Worm (Caenorhabditis elegans) whole organism, L3 larva: ENCODE results near the gene K03A11.6.
A peak's percentile ranks its signal among the peaks of the same experiment; 100 is the strongest.

ENCODE experiments used
- R02D3.7 ChIP-seq: fragments of 150-350 bp; optimal IDR thresholded peaks from 2 replicates; lab custom pipeline; 2014; ENCODE audit warnings: missing biosample characterization, missing genetic modification characterization
- aly-2 ChIP-seq: fragments of 150-350 bp; optimal IDR thresholded peaks from 2 replicates; lab custom pipeline; 2014; ENCODE audit warnings: missing biosample characterization, missing genetic modification characterization
- ama-1 ChIP-seq: fragments of 150-350 bp; optimal IDR thresholded peaks from 2 replicates; lab custom pipeline; 2018
- ceh-16 ChIP-seq: sonication (generic microtip); optimal IDR thresholded peaks from 2 replicates; lab custom pipeline; 2017; ENCODE audit warnings: missing biosample characterization, missing genetic modification characterization
- ceh-9 ChIP-seq: sonication (generic microtip); optimal IDR thresholded peaks from 2 replicates; lab custom pipeline; 2018; ENCODE audit warnings: missing biosample characterization, missing genetic modification characterization
- egl-5 ChIP-seq: fragments of 150-350 bp; optimal IDR thresholded peaks from 2 replicates; lab custom pipeline; 2017; ENCODE audit warnings: missing biosample characterization, missing genetic modification reagents, missing genetic modification characterization, inconsistent platforms
- elt-1 ChIP-seq: fragments of 150-350 bp; optimal IDR thresholded peaks from 2 replicates; lab custom pipeline; 2014; ENCODE audit warnings: missing biosample characterization, missing genetic modification characterization
- elt-3 ChIP-seq, 3 experiments: fragments of 150-350 bp in 1 of 3; sonication (generic microtip) in 2 of 3; optimal IDR thresholded peaks; 2 replicates in 2 of 3; 4 replicates in 1 of 3; lab custom pipeline; 2014 to 2017; ENCODE audit warnings: missing biosample characterization in 3 of 3, missing genetic modification characterization in 3 of 3
- fkh-10 ChIP-seq: sonication (generic microtip); optimal IDR thresholded peaks from 2 replicates; lab custom pipeline; 2017; ENCODE audit warnings: missing biosample characterization, missing genetic modification reagents, missing genetic modification characterization
- hmg-11 ChIP-seq: sonication (generic microtip); optimal IDR thresholded peaks from 2 replicates; lab custom pipeline; 2016; ENCODE audit warnings: missing genetic modification characterization, missing compliant biosample characterization
- lin-15B ChIP-seq: fragments of 150-350 bp; optimal IDR thresholded peaks from 2 replicates; lab custom pipeline; 2014; ENCODE audit warnings: missing biosample characterization, missing genetic modification characterization
- lsy-12 ChIP-seq: sonication (generic microtip); optimal IDR thresholded peaks from 2 replicates; lab custom pipeline; 2016; ENCODE audit warnings: mild to moderate bottlenecking, missing genetic modification characterization, missing compliant biosample characterization
- mdl-1 ChIP-seq: fragments of 150-350 bp; optimal IDR thresholded peaks from 2 replicates; lab custom pipeline; 2014; ENCODE audit warnings: missing biosample characterization, missing genetic modification characterization
- nfya-1 ChIP-seq: sonication (generic microtip); optimal IDR thresholded peaks from 2 replicates; lab custom pipeline; 2017; ENCODE audit warnings: missing genetic modification characterization, mild to moderate bottlenecking, missing compliant biosample characterization, antibody characterized with exemption, moderate library complexity; ENCODE audit not compliant: insufficient read depth
- nhr-11 ChIP-seq: fragments of 150-350 bp; optimal IDR thresholded peaks from 2 replicates; lab custom pipeline; 2014; ENCODE audit warnings: missing biosample characterization, missing genetic modification characterization
- nhr-23 ChIP-seq: fragments of 150-350 bp; optimal IDR thresholded peaks from 2 replicates; lab custom pipeline; 2014; ENCODE audit warnings: missing biosample characterization, missing genetic modification reagents, missing genetic modification characterization
- nhr-25 ChIP-seq: sonication (generic microtip); optimal IDR thresholded peaks from 2 replicates; lab custom pipeline; 2017; ENCODE audit warnings: missing biosample characterization, missing genetic modification characterization
- nhr-43 ChIP-seq: sonication (generic microtip); optimal IDR thresholded peaks from 2 replicates; lab custom pipeline; 2016; ENCODE audit warnings: mild to moderate bottlenecking, missing genetic modification characterization, missing compliant biosample characterization; ENCODE audit not compliant: poor library complexity, severe bottlenecking
- nhr-67 ChIP-seq: fragments of 150-350 bp; optimal IDR thresholded peaks from 2 replicates; lab custom pipeline; 2014; ENCODE audit warnings: missing biosample characterization, missing genetic modification characterization
- pha-4 ChIP-seq: fragments of 150-350 bp; optimal IDR thresholded peaks from 2 replicates; lab custom pipeline; 2014; ENCODE audit warnings: missing biosample characterization, missing genetic modification reagents, missing genetic modification characterization
- pqm-1 ChIP-seq: fragments of 150-350 bp; optimal IDR thresholded peaks from 2 replicates; lab custom pipeline; 2017; ENCODE audit warnings: missing biosample characterization, missing genetic modification characterization, inconsistent platforms
- sea-2 ChIP-seq: fragments of 150-350 bp; sonication (generic microtip); optimal IDR thresholded peaks from 4 replicates; lab custom pipeline; 2014; ENCODE audit warnings: missing biosample characterization, missing genetic modification reagents, missing genetic modification characterization
- tbx-2 ChIP-seq: sonication (generic microtip); optimal IDR thresholded peaks from 2 replicates; lab custom pipeline; 2016; ENCODE audit warnings: mild to moderate bottlenecking, missing genetic modification characterization, missing compliant biosample characterization
- unc-39 ChIP-seq: sonication (generic microtip); optimal IDR thresholded peaks from 4 replicates; lab custom pipeline; 2017; ENCODE audit warnings: missing biosample characterization, missing genetic modification characterization
- unc-62 ChIP-seq: fragments of 150-350 bp; sonication (generic microtip); optimal IDR thresholded peaks from 4 replicates; lab custom pipeline; 2014; ENCODE audit warnings: missing biosample characterization, missing genetic modification reagents, missing genetic modification characterization
- zag-1 ChIP-seq: fragments of 150-350 bp; optimal IDR thresholded peaks from 2 replicates; lab custom pipeline; 2014; ENCODE audit warnings: missing biosample characterization, missing genetic modification characterization

K03A11.6 gene

DNA sequence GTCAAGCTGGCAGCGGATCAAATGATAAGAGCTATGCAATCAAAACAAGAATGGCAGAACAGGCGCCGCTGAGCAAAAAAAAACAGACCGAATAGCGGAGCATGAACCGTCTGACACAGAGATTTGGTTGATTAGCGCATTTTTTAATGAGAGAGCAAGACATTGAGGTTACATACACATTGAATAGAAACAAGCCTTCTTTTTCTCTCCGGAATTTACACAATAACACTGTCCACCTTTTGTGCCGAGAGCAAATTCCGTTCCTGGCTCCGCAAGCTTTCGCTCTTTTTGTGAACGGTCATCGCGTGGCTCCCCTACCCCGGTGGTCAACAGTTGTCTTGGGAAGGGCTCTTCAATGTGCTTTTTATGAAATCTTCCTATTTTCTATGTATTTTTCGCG is at the start of gene K03A11.6:
Gene K03A11.6, plus strand, starts transcription at position 301 of the 400 bp plus-strand sequence.
- TF ChIP-seq ama-1 (lab: Kevin White, UChicago) (no peak), pha-4 (no peak), sea-2 (GFP tag; lab: Kevin White, UChicago) (no peak), nhr-25 (no peak)
- TF ChIP-seq, all 47 proteins: peak for 0

DNA sequence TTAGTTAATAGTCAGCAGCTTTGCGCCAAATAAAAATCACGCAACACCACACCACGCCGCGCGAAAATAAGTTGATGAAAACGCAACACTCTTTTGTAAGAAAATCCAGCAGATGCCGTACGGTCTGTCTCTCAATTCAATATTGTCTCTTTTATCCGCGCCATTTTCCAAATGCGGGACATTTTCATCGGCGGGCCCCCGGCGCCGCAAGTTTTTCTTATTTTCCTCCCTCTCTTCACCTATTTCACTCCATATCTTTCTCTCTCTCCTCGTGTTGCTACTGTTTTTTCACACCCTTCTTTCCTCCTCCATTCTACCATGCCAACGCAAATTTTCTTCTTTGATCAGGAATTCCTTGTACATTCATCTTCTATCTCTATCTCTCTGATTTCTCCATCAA is 49.3 kb upstream of the K03A11.6 start:
- TF ChIP-seq nhr-25, result peak; percentile 33
- no peak for TF ChIP-seq egl-5 (tag; lab: Kevin White, UChicago)

DNA sequence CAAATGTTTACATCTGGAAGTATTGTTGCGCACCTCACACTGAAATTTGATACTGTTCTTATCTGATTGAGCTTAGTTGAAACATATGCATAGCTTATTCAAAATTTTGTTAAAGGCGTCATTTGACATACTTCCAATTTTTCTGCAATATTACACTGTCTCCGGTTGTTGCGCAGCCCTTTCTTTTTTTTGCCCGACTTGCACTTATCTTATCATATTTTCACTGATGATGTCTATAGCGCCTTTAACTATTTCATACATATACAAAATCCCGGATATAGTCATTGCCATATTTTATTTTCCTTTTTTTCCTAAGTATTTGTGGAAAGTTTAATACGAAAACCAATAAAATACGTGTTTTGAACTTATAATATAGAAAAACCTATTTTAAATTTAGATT is 48.9 kb upstream of the K03A11.6 start:
- TF ChIP-seq nhr-25 (no peak), lin-15B (tag; lab: Kevin White, UChicago) (no peak), nfya-1 (no peak), nhr-11 (tag; lab: Kevin White, UChicago) (no peak), fkh-10 (GFP tag; lab: Kevin White, UChicago) (no peak), unc-62 (no peak), mdl-1 (tag; lab: Kevin White, UChicago) (no peak), ceh-16 (tag; lab: Kevin White, UChicago) (no peak), unc-39 (tag; lab: Kevin White, UChicago) (no peak)

DNA sequence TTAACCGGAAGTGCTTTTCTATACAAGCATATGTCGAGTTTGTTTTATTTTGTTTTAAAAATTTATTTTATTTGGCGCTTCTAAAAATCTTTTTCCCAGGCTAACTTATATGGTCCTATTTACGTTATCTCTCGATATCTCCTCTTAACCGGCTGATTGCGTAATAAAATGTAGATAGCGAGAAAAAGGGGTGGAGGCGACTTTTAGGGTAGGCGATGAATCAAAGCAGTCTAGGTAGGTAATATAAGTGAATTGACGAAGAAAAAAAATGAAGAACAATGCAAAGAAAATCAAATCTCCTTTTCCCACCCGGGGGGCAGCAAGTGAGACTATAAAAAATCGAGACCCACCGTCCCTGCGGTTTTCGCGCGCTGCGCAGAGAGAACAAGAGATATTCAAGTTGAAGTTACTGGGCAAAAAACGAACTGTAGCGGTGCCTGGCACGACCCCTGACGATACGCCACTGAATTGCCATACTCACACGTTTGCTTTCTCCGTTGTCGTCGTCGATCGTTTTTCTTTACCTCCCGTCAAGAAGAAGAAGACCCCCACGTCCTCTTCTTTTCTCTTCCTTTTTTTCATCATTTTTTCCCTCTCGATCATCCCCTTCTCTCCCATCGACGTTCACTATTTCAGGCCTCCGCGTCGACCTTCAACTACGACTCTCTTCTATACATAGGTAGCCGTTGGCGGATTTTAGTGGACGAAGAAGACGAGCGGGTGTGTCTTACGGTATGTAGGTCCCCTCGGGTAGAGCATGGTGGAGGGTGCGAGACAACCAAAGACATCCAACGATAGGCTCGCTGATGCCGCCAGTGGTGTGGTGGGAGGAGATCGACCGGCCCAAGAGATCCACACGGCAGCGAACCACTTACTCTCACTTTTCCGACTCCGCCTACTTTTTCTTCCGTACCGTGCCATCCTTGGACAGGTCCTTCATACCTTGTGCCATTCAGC is 47.5 kb upstream of the K03A11.6 start, which contains the start of gene nhr-25:
Gene nhr-25, plus strand, starts transcription at position 637 of the 957 bp plus-strand sequence.
- TF ChIP-seq nhr-25, result peak; percentile 99
- TF ChIP-seq ama-1 (lab: Kevin White, UChicago), result peak; percentile 38
- TF ChIP-seq R02D3.7 (tag; lab: Kevin White, UChicago), result no peak
- peak; percentile 20 for TF ChIP-seq lsy-12 (tag; lab: Kevin White, UChicago)
- peak; percentile 29 for TF ChIP-seq nfya-1
- peak; percentile 18 for TF ChIP-seq nhr-23 (tag; lab: Kevin White, UChicago)
- TF ChIP-seq tbx-2, result no peak
- TF ChIP-seq nhr-43 (tag; lab: Kevin White, UChicago), result peak; percentile 41
- TF ChIP-seq, all 47 proteins: peak for 6

DNA sequence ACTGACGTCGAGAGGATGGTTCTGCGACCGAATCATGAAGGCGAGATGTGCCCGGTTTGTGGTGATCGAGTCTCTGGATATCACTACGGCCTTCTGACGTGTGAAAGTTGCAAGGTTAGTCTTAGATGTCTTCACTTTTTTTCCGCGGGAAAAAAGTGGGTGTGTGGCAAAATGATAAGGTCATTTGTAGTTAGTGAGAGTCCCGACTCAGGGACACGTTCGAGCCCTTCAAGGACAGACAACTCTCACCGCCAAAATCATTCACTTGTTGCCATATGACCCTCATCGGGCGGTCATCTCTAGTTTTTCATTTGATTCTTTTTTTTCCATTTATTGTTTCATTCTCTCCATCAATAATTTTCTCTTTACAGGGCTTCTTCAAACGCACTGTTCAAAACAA is 46.8 kb upstream of the K03A11.6 start:
- TF ChIP-seq elt-1 (tag; lab: Kevin White, UChicago) (no peak), sea-2 (GFP tag; lab: Kevin White, UChicago) (no peak), zag-1 (tag; lab: Kevin White, UChicago) (no peak), elt-3 (tag; optimal IDR thresholded peaks at IDR 0.05; lab: Kevin White, UChicago) (peak in 1 of 3 experiments; percentile 58), pha-4 (no peak), aly-2 (tag; lab: Kevin White, UChicago) (no peak), mdl-1 (tag; lab: Kevin White, UChicago) (no peak), tbx-2 (no peak), nhr-43 (tag; lab: Kevin White, UChicago) (peak; percentile 23), hmg-11 (tag; lab: Kevin White, UChicago) (no peak), ceh-9 (tag; lab: Kevin White, UChicago) (no peak), nhr-25 (peak; percentile 100), nhr-67 (tag; lab: Kevin White, UChicago) (no peak), egl-5 (tag; lab: Kevin White, UChicago) (no peak), pqm-1 (no peak)
- TF ChIP-seq, all 47 proteins: peak for 3

DNA sequence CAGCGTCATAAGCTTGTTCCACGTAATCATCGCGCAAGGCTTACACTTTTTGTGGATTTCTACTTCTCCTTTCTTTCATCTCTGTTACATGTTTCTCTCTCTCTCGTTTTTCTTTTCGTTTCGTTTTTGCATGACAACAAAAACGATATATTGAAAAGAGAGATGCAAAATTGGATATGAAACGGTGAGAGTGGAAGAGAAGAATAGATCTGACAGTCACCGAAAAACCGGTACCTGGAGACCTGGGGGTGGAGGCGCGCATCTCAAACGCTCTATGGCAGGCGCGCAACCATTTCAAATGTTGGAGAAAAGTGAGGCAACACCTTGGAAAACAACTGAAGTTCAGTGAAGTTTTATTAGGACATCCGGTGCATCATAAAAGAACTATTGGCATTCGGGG is 46.0 kb upstream of the K03A11.6 start:
- TF ChIP-seq egl-5 (tag; lab: Kevin White, UChicago) (peak; percentile 17), nhr-43 (tag; lab: Kevin White, UChicago) (peak; percentile 53), nfya-1 (peak; percentile 27), ceh-9 (tag; lab: Kevin White, UChicago) (no peak), sea-2 (GFP tag; lab: Kevin White, UChicago) (no peak), nhr-23 (tag; lab: Kevin White, UChicago) (peak; percentile 39), nhr-25 (peak; percentile 100)
